Worm (Caenorhabditis elegans) whole organism, L4 larva: ENCODE measurements around the gene H04M03.11.

Source experiments
- Y75B8A.6 ChIP-seq: fragments of 200-800 bp; sonication (Bioruptor generic); IDR thresholded peaks from 2 replicates; pipeline ENCODE4 v1.3.6; 2022; ENCODE audit warnings: missing genetic modification reagents, missing genetic modification characterization, missing compliant biosample characterization
- aly-2 ChIP-seq: sonication (generic microtip); optimal IDR thresholded peaks from 2 replicates; lab custom pipeline; 2018; ENCODE audit warnings: missing biosample characterization, missing genetic modification characterization
- ama-1 ChIP-seq: fragments of 150-350 bp; optimal IDR thresholded peaks from 2 replicates; lab custom pipeline; 2014; ENCODE audit warnings: inconsistent platforms, mixed read lengths
- ctbp-1 ChIP-seq: fragments of 200-800 bp; sonication (Bioruptor generic); IDR thresholded peaks from 2 replicates; pipeline ENCODE4 v1.3.6; 2022; ENCODE audit warnings: missing genetic modification reagents, missing genetic modification characterization, missing compliant biosample characterization
- daf-8 ChIP-seq: fragments of 200-800 bp; sonication (Bioruptor generic); IDR thresholded peaks from 2 replicates; pipeline ENCODE4 v1.3.6; 2022; ENCODE audit warnings: missing genetic modification characterization, missing compliant biosample characterization
- dpl-1 ChIP-seq: fragments of 150-350 bp; optimal IDR thresholded peaks from 2 replicates; lab custom pipeline; 2014; ENCODE audit warnings: missing biosample characterization, missing genetic modification reagents, missing genetic modification characterization
- fos-1 ChIP-seq: fragments of 150-350 bp; optimal IDR thresholded peaks from 2 replicates; lab custom pipeline; 2014; ENCODE audit warnings: missing biosample characterization, missing genetic modification characterization
- lin-13 ChIP-seq: fragments of 150-350 bp; optimal IDR thresholded peaks from 2 replicates; lab custom pipeline; 2014; ENCODE audit warnings: missing biosample characterization, missing genetic modification reagents, missing genetic modification characterization
- lin-39 ChIP-seq: fragments of 150-350 bp; optimal IDR thresholded peaks from 2 replicates; lab custom pipeline; 2014; ENCODE audit warnings: missing biosample characterization, missing genetic modification reagents, missing genetic modification characterization
- madf-5 ChIP-seq, 2 experiments: fragments of 200-800 bp; sonication (Bioruptor generic); IDR thresholded peaks; 2 replicates each; pipeline ENCODE4 v1.3.6; 2022; ENCODE audit warnings: missing compliant biosample characterization in 2 of 2, missing genetic modification characterization in 2 of 2
- nhr-6 ChIP-seq: fragments of 150-350 bp; optimal IDR thresholded peaks from 2 replicates; lab custom pipeline; 2014; ENCODE audit warnings: missing biosample characterization, missing genetic modification characterization

DNA sequence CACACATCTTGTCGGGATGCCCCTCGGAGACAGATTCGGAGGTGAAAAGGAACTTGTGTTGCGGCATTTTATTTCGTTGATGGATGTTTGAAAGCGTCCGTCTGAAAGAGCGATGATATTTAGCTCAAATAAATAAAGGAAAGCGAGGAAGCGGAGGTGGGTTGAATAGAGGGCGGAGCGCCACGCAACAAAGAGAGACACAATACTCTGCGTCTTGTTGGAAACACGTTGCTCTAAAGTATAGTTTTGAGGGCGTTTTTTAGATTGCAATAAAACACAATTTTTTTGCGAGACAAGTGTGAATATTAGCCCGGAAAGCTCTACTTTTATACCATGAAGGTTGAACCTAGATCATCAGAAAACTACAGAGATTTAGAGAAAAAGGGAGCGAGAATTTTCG, 38.1 kb downstream of the H04M03.11 start, which contains the start of gene sams-4:
- TF ChIP-seq aly-2 (tag; lab: Kevin White, UChicago) (no peak), Y75B8A.6 (no peak), lin-39 (tag; lab: Kevin White, UChicago) (no peak), madf-5 (GFP tag; IDR thresholded peaks at IDR 0.05; lab: Robert Waterston, UW) (no peak), ama-1 (lab: Kevin White, UChicago) (no peak), daf-8 (GFP tag; lab: Robert Waterston, UW) (no peak), lin-13 (no peak), nhr-6 (tag; lab: Kevin White, UChicago) (no peak), fos-1 (tag; lab: Kevin White, UChicago) (no peak), ctbp-1 (GFP tag; lab: Robert Waterston, UW) (no peak), dpl-1 (no peak)
